Fruit fly (Drosophila melanogaster) whole organism, embryonic: Measurements from ENCODE around the gene CG15742.

Source experiments
- C15 ChIP-seq: fragments of 200-800 bp; sonication (Bioruptor generic); IDR thresholded peaks from 3 replicates; pipeline ENCODE4 v1.3.6; 2022; ENCODE audit warnings: missing biosample characterization, missing genetic modification characterization
- CG10274 ChIP-seq: fragments of 200-800 bp; sonication (Bioruptor generic); optimal IDR thresholded peaks from 3 replicates; lab custom pipeline; 2017; ENCODE audit warnings: missing biosample characterization, mild to moderate bottlenecking, missing genetic modification characterization
- CG12071 ChIP-seq: fragments of 200-800 bp; sonication (Bioruptor generic); optimal IDR thresholded peaks from 3 replicates; lab custom pipeline; 2018; ENCODE audit warnings: missing biosample characterization, mild to moderate bottlenecking, missing genetic modification characterization
- CG14050 ChIP-seq: fragments of 200-800 bp; sonication (Bioruptor generic); IDR thresholded peaks from 3 replicates; pipeline ENCODE4 v1.3.6; 2022; ENCODE audit warnings: missing biosample characterization, missing genetic modification characterization
- CG16813 ChIP-seq: fragments of 200-800 bp; sonication (Bioruptor generic); IDR thresholded peaks from 3 replicates; pipeline ENCODE4 v1.3.6; 2022; ENCODE audit warnings: missing biosample characterization, missing genetic modification characterization; ENCODE audit not compliant: partially characterized antibody
- CG16863 ChIP-seq: fragments of 200-800 bp; sonication (Bioruptor generic); optimal IDR thresholded peaks from 3 replicates; lab custom pipeline; 2016; ENCODE audit warnings: missing biosample characterization, missing genetic modification characterization
- CG17328 ChIP-seq: fragments of 200-800 bp; sonication (Bioruptor generic); IDR thresholded peaks from 2 replicates; pipeline ENCODE4 v1.3.6; 2022; ENCODE audit warnings: missing biosample characterization, missing genetic modification characterization
- CG18262 ChIP-seq: fragments of 200-800 bp; optimal IDR thresholded peaks from 3 replicates; lab custom pipeline; 2019; ENCODE audit warnings: missing biosample characterization, mild to moderate bottlenecking, missing genetic modification characterization, moderate library complexity
- CG1832 ChIP-seq: fragments of 200-800 bp; sonication (Bioruptor generic); optimal IDR thresholded peaks from 2 replicates; lab custom pipeline; 2017; ENCODE audit warnings: missing biosample characterization, mild to moderate bottlenecking, missing genetic modification characterization, inconsistent platforms
- CG18619 ChIP-seq: fragments of 200-800 bp; sonication (Bioruptor generic); optimal IDR thresholded peaks from 3 replicates; lab custom pipeline; 2017; ENCODE audit warnings: missing biosample characterization, mild to moderate bottlenecking, missing genetic modification characterization
- CG30403 ChIP-seq: fragments of 200-800 bp; sonication (Bioruptor generic); optimal IDR thresholded peaks from 3 replicates; lab custom pipeline; 2016; ENCODE audit warnings: missing biosample characterization, missing genetic modification characterization
- CG34422 ChIP-seq: fragments of 200-800 bp; sonication (Bioruptor generic); IDR thresholded peaks from 3 replicates; pipeline ENCODE4 v1.3.6; 2022; ENCODE audit warnings: missing biosample characterization, missing genetic modification characterization
- CG4617 ChIP-seq: fragments of 200-800 bp; sonication (Bioruptor generic); optimal IDR thresholded peaks from 3 replicates; lab custom pipeline; 2016; ENCODE audit warnings: missing biosample characterization, missing genetic modification characterization, borderline replicate concordance
- CG6654 ChIP-seq: fragments of 200-800 bp; sonication (Bioruptor generic); optimal IDR thresholded peaks from 2 replicates; lab custom pipeline; 2017; ENCODE audit warnings: missing biosample characterization, mild to moderate bottlenecking, missing genetic modification characterization
- CG6689 ChIP-seq: fragments of 200-800 bp; sonication (Bioruptor generic); IDR thresholded peaks from 2 replicates; pipeline ENCODE4 v1.3.6; 2022; ENCODE audit warnings: missing biosample characterization, missing genetic modification characterization
- D19A ChIP-seq: fragments of 200-800 bp; optimal IDR thresholded peaks from 3 replicates; lab custom pipeline; 2019; ENCODE audit warnings: missing biosample characterization, mild to moderate bottlenecking, missing genetic modification characterization, moderate library complexity
- Dbx ChIP-seq: fragments of 200-800 bp; sonication (Bioruptor generic); IDR thresholded peaks from 3 replicates; pipeline ENCODE4 v1.3.6; 2022; ENCODE audit warnings: missing biosample characterization, missing genetic modification characterization
- Dfd ChIP-seq, 2 experiments: fragments of >200 bp; optimal IDR thresholded peaks; 2 replicates each; lab custom pipeline; 2017; ENCODE audit warnings: missing biosample characterization in 2 of 2, missing genetic modification characterization in 2 of 2
- Dip2 ChIP-seq: fragments of 200-800 bp; sonication (Bioruptor generic); IDR thresholded peaks from 2 replicates; pipeline ENCODE4 v1.3.6; 2022; ENCODE audit warnings: missing biosample characterization, missing genetic modification characterization
- Dip3 ChIP-seq: fragments of 200-800 bp; sonication (Bioruptor generic); optimal IDR thresholded peaks from 3 replicates; lab custom pipeline; 2016; ENCODE audit warnings: missing biosample characterization, missing genetic modification characterization
- Doc3 ChIP-seq: fragments of 200-800 bp; sonication (Bioruptor generic); IDR thresholded peaks from 3 replicates; pipeline ENCODE4 v1.3.6; 2022; ENCODE audit warnings: missing biosample characterization, missing genetic modification characterization; ENCODE audit not compliant: partially characterized antibody
- Drgx ChIP-seq: fragments of 200-800 bp; sonication (Bioruptor generic); IDR thresholded peaks from 2 replicates; pipeline ENCODE4 v1.3.6; 2022; ENCODE audit warnings: missing biosample characterization, missing genetic modification characterization
- Fer3 ChIP-seq: fragments of 200-800 bp; sonication (Bioruptor generic); optimal IDR thresholded peaks from 2 replicates; lab custom pipeline; 2018; ENCODE audit warnings: missing biosample characterization, mild to moderate bottlenecking, missing genetic modification characterization, moderate library complexity
- HLH3B ChIP-seq: fragments of 200-800 bp; sonication (Bioruptor generic); IDR thresholded peaks from 2 replicates; pipeline ENCODE4 v1.3.6; 2022; ENCODE audit warnings: missing biosample characterization, missing genetic modification characterization
- Hr39 ChIP-seq: fragments of >200 bp; optimal IDR thresholded peaks from 2 replicates; lab custom pipeline; 2017
- Lhr ChIP-seq: fragments of 200-800 bp; sonication (Bioruptor generic); optimal IDR thresholded peaks from 3 replicates; lab custom pipeline; 2017; ENCODE audit warnings: mild to moderate bottlenecking, missing biosample characterization, missing genetic modification reagents, missing genetic modification characterization
- MTF-1 ChIP-seq: fragments of 200-800 bp; sonication (Bioruptor generic); optimal IDR thresholded peaks from 2 replicates; lab custom pipeline; 2018; ENCODE audit warnings: missing biosample characterization, mild to moderate bottlenecking, missing genetic modification characterization, borderline replicate concordance
- Meics ChIP-seq: fragments of 200-800 bp; sonication (Bioruptor generic); optimal IDR thresholded peaks from 2 replicates; lab custom pipeline; 2017; ENCODE audit warnings: missing biosample characterization, mild to moderate bottlenecking, missing genetic modification characterization
- Nf-YC ChIP-seq: fragments of 200-800 bp; optimal IDR thresholded peaks from 3 replicates; lab custom pipeline; 2019; ENCODE audit warnings: missing biosample characterization, mild to moderate bottlenecking, missing genetic modification characterization, moderate library complexity
- Sox102F ChIP-seq: fragments of 200-800 bp; sonication (Bioruptor generic); optimal IDR thresholded peaks from 2 replicates; lab custom pipeline; 2018; ENCODE audit warnings: missing biosample characterization, mild to moderate bottlenecking, missing genetic modification characterization, moderate library complexity
- ara ChIP-seq: fragments of 200-800 bp; sonication (Bioruptor generic); IDR thresholded peaks from 2 replicates; pipeline ENCODE4 v1.3.6; 2022; ENCODE audit warnings: missing biosample characterization, missing genetic modification characterization
- bowl ChIP-seq: fragments of 200-800 bp; sonication (Bioruptor generic); IDR thresholded peaks from 2 replicates; pipeline ENCODE4 v1.3.6; 2022; ENCODE audit warnings: missing biosample characterization, missing genetic modification characterization
- cg ChIP-seq: fragments of 200-800 bp; sonication (Bioruptor generic); optimal IDR thresholded peaks from 3 replicates; lab custom pipeline; 2019; ENCODE audit warnings: missing biosample characterization, mild to moderate bottlenecking, missing genetic modification characterization, moderate library complexity
- dan ChIP-seq: fragments of 200-800 bp; sonication (Bioruptor generic); IDR thresholded peaks from 2 replicates; pipeline ENCODE4 v1.3.6; 2022; ENCODE audit warnings: missing biosample characterization, missing genetic modification characterization
- disco-r ChIP-seq: fragments of 200-800 bp; sonication (Bioruptor generic); optimal IDR thresholded peaks from 2 replicates; lab custom pipeline; 2016; ENCODE audit warnings: missing biosample characterization, missing genetic modification characterization
- dpn ChIP-seq, 2 experiments: fragments of 200-800 bp; sonication (Bioruptor generic); optimal IDR thresholded peaks; 3 replicates each; lab custom pipeline; 2016; ENCODE audit warnings: missing biosample characterization in 2 of 2, missing genetic modification characterization in 2 of 2
- inv ChIP-seq: fragments of 200-800 bp; sonication (Bioruptor generic); IDR thresholded peaks from 2 replicates; pipeline ENCODE4 v1.3.6; 2022; ENCODE audit warnings: missing biosample characterization, missing genetic modification characterization; ENCODE audit not compliant: partially characterized antibody
- lbe ChIP-seq: fragments of 200-800 bp; sonication (Bioruptor generic); optimal IDR thresholded peaks from 2 replicates; lab custom pipeline; 2016; ENCODE audit warnings: missing biosample characterization, mild to moderate bottlenecking, missing genetic modification characterization
- lov ChIP-seq, 2 experiments: fragments of 200-800 bp in 1 of 2; fragments of >200 bp in 1 of 2; sonication (Bioruptor generic) in 1 of 2; IDR thresholded peaks in 1 of 2; optimal IDR thresholded peaks in 1 of 2; 2 replicates in 1 of 2; 3 replicates in 1 of 2; pipeline versions ENCODE4 v1.3.6 to Lab custom; 2017 to 2022; ENCODE audit warnings: missing biosample characterization in 1 of 2, missing genetic modification characterization in 1 of 2
- luna ChIP-seq: fragments of 200-800 bp; sonication (Bioruptor generic); optimal IDR thresholded peaks from 2 replicates; lab custom pipeline; 2016; ENCODE audit warnings: missing biosample characterization, missing genetic modification characterization
- mirr ChIP-seq: fragments of 200-800 bp; sonication (Bioruptor generic); optimal IDR thresholded peaks from 3 replicates; lab custom pipeline; 2018; ENCODE audit warnings: missing biosample characterization, mild to moderate bottlenecking, missing genetic modification characterization
- mld ChIP-seq: fragments of 200-800 bp; sonication (Bioruptor generic); IDR thresholded peaks from 3 replicates; pipeline ENCODE4 v1.3.6; 2022; ENCODE audit warnings: missing biosample characterization, missing genetic modification characterization; ENCODE audit not compliant: partially characterized antibody
- otp ChIP-seq: fragments of 200-800 bp; sonication (Bioruptor generic); IDR thresholded peaks from 3 replicates; pipeline ENCODE4, ENCODE4 v1.3.6; 2022; ENCODE audit warnings: missing biosample characterization, missing genetic modification characterization
- pita ChIP-seq: fragments of 200-800 bp; sonication (Bioruptor generic); optimal IDR thresholded peaks from 2 replicates; lab custom pipeline; 2017; ENCODE audit warnings: missing biosample characterization, mild to moderate bottlenecking, missing genetic modification characterization
- sisA ChIP-seq: fragments of 200-800 bp; sonication (Bioruptor generic); IDR thresholded peaks from 2 replicates; pipeline ENCODE4 v1.3.6; 2022; ENCODE audit warnings: missing biosample characterization, missing genetic modification characterization
- ttk ChIP-seq: fragments of 200-800 bp; sonication (Bioruptor generic); IDR thresholded peaks from 2 replicates; pipeline ENCODE4 v2.1.2; 2022; ENCODE audit warnings: missing biosample characterization, missing genetic modification characterization
- vnd ChIP-seq: fragments of 200-800 bp; sonication (Bioruptor generic); IDR thresholded peaks from 3 replicates; pipeline ENCODE4 v1.3.6; 2022; ENCODE audit warnings: missing biosample characterization, missing genetic modification characterization; ENCODE audit not compliant: partially characterized antibody
- zen2 ChIP-seq: fragments of 200-800 bp; sonication (Bioruptor generic); IDR thresholded peaks from 3 replicates; pipeline ENCODE4 v1.3.6; 2022; ENCODE audit warnings: missing biosample characterization, missing genetic modification characterization; ENCODE audit not compliant: partially characterized antibody

Gene CG15742

DNA sequence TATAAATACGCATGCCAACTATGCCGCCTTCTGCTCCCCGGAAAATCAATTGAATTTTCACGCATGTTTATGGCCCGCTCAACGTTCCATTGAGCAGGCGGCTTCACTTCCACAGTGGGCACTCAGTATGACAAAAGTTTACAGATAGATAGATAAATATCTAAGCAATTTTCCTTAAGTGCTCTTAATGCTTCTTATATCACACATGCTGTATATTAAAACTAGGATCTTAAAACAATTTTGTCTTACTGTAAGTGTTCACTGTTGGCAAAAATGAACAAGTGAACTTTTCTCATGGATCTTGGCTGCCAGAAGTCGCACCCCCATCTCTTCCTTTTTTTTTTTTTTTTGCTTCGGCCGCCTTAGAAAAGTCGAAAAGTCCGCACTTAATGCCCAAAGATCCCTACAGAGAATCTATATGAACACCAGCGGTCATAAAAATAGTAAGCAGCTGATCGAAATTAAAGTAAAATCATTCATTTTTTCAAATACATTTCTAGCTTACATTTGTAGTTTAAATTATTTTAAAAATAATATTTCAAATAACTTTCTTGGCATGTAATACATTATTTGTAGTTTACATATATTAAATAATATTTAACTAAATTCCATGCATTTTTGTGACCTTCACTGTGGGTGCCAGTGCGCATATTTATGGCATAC lies 5.1 kb downstream of the CG15742 start (continued):
- TF ChIP-seq CG17328 (GFP tag; lab: Robert Waterston, UW) (peak; percentile 45), Nf-YC (tag; lab: Kevin White, UChicago) (no peak), CG12071 (GFP tag; lab: Kevin White, UChicago) (no peak), CG6654 (GFP tag; lab: Kevin White, UChicago) (no peak), CG30403 (peak; percentile 40), otp (no peak), bowl (GFP tag; lab: Robert Waterston, UW) (0 out of 2 replicates have a peak, but pooled peaks have one; percentile 33), ara (no peak), pita (GFP tag; lab: Kevin White, UChicago) (no peak), CG1832 (no peak), CG18619 (GFP tag; lab: Kevin White, UChicago) (peak; percentile 5), Drgx (GFP tag; lab: Robert Waterston, UW) (peak; percentile 7), Sox102F (GFP tag; lab: Kevin White, UChicago) (peak; percentile 57), Dip3 (GFP tag; lab: Kevin White, UChicago) (peak; percentile 33), D19A (no peak), vnd (GFP tag; lab: Robert Waterston, UW) (no peak), CG16863 (peak; percentile 37), C15 (0 out of 3 replicates have a peak, but pooled peaks have one; percentile 19), CG10274 (peak; percentile 5), CG14050 (GFP tag; lab: Robert Waterston, UW) (peak; percentile 31; the same call in 2 of the 3 replicates), lbe (GFP tag; lab: Kevin White, UChicago) (no peak), cg (no peak), Lhr (GFP tag; lab: Kevin White, UChicago) (no peak), CG6689 (GFP tag; lab: Robert Waterston, UW) (peak; percentile 50), MTF-1 (GFP tag; lab: Kevin White, UChicago) (no peak), HLH3B (GFP tag; lab: Robert Waterston, UW) (peak; percentile 44), Hr39 (no peak), Dbx (GFP tag; lab: Robert Waterston, UW) (peak; percentile 14; the same call in 1 of the 3 replicates), mld (GFP tag; lab: Robert Waterston, UW) (no peak), lov (optimal IDR thresholded peaks at IDR 0.05; lab: Kevin White, UChicago) (no peak), lov (GFP tag; IDR thresholded peaks at IDR 0.05; lab: Robert Waterston, UW) (no peak), Doc3 (GFP tag; lab: Robert Waterston, UW) (no peak), luna (GFP tag; lab: Kevin White, UChicago) (no peak), dan (GFP tag; lab: Robert Waterston, UW) (no peak), disco-r (GFP tag; lab: Kevin White, UChicago) (no peak), dpn (GFP tag; optimal IDR thresholded peaks at IDR 0.05; lab: Kevin White, UChicago) (peak; percentile 23 to 43), ttk (GFP tag; lab: Robert Waterston, UW) (peak; percentile 58), mirr (GFP tag; lab: Kevin White, UChicago) (no peak), Fer3 (tag; lab: Kevin White, UChicago) (peak; percentile 2), CG4617 (GFP tag; lab: Kevin White, UChicago) (no peak), zen2 (no peak), CG16813 (GFP tag; lab: Robert Waterston, UW) (no peak), CG34422 (peak; percentile 28; the same call in 1 of the 3 replicates), Dip2 (GFP tag; lab: Robert Waterston, UW) (no peak), sisA (GFP tag; lab: Robert Waterston, UW) (peak; percentile 65), Meics (GFP tag; lab: Kevin White, UChicago) (peak; percentile 31), CG18262 (tag; lab: Kevin White, UChicago) (peak; percentile 53), inv (GFP tag; lab: Robert Waterston, UW) (no peak), Dfd (GFP tag; optimal IDR thresholded peaks at IDR 0.05; lab: Kevin White, UChicago) (no peak)
- TF ChIP-seq, all 482 proteins: peak for 176
